Fruit fly (Drosophila melanogaster): ENCODE measurements around the gene kirre.
A peak's percentile ranks its signal among the peaks of the same experiment; 100 is the strongest.

DNA sequence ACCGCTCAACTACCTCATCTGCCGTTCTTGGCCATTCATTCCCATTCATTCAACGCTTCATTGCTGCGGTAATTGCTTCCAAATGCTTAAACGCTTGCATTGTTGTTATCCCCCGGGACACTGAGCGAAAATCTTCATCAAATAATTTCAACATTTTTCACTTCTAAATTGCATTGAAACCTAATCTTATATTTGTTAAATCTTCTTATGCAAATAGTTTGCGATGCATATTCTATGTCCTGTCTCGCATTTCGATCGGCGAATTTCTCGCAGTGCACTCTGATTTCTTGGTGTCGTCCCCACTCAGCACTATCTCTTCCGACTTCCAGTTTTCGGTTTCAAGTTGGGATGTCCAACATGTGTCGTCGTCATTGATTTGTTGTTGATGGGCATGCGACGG lies 356.8 kb downstream of the kirre start:
- TF ChIP-seq CG3032 (tag; optimal IDR thresholded peaks at IDR 0.05) (peak; percentile 90), CG9139 (GFP tag; optimal IDR thresholded peaks at IDR 0.05) (peak; percentile 84), CG6808 (GFP tag; optimal IDR thresholded peaks at IDR 0.05) (peak; percentile 86), CG1621 (tag; optimal IDR thresholded peaks at IDR 0.05) (peak; percentile 88), Eip75B (GFP tag; optimal IDR thresholded peaks at IDR 0.05) (peak; percentile 87), CG11762 (GFP tag; optimal IDR thresholded peaks at IDR 0.05; ENCODE audit: insufficient read depth) (peak; percentile 77), CG7368 (GFP tag; optimal IDR thresholded peaks at IDR 0.05) (peak; percentile 89), esn (GFP tag; optimal IDR thresholded peaks at IDR 0.05) (peak; percentile 89)

Data from whole organism, prepupa.